Fruit fly (Drosophila melanogaster): Measurements from ENCODE around the gene CG18557.

Gene CG18557

DNA sequence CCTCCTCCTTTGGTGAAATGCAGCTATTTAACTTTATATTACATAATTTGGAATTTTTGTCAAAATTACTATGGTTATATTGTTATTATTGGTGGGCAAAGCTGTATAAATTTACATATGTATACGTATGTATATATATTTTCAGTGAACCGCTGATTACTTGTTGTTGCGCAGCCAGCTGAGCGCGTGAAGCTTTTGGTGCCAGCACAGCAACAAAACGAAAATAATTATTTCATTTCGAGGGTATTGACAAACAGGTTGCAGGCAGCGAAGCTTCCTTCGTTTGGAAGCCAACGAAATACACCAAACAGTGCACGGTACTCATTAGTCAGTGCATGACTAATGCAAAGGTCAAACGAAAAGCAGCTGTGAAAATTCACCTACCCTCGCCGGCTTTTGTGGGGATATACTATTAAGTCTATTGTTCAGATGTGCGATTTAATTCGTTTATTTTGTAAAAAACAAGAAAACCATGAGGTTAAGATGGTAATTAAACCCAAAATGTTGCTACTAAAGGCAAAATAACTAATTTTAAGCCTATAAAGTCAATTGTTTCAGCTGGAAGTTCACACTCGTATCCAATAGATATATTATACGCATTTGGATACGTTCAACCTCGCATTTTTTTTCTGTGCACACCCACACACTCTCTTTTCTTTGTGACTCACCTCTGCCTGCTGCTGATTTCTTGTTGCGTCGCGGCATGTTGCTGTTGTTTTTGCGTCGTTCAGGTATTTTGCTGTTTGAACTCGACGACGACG lies 27.6 kb upstream of the CG18557 start (continued):
- TF ChIP-seq CG6808 (GFP tag; optimal IDR thresholded peaks at IDR 0.05) (peak; percentile 49), Met (GFP tag; optimal IDR thresholded peaks at IDR 0.05) (peak; percentile 53), CG8119 (GFP tag; IDR thresholded peaks at IDR 0.05) (peak; percentile 70; the same call in 2 of the 3 replicates), ss (GFP tag; optimal IDR thresholded peaks at IDR 0.05) (peak in 1 of 2 experiments; percentile 34), CG10631 (GFP tag; optimal IDR thresholded peaks at IDR 0.05) (peak; percentile 41), fd59A (GFP tag; optimal IDR thresholded peaks at IDR 0.05) (peak; percentile 38), esn (GFP tag; optimal IDR thresholded peaks at IDR 0.05) (peak; percentile 67), CG1621 (tag; optimal IDR thresholded peaks at IDR 0.05) (no peak), CG15336 (GFP tag; IDR thresholded peaks at IDR 0.05) (peak; percentile 55), fd85E (GFP tag; optimal IDR thresholded peaks at IDR 0.05) (no peak), CG7368 (GFP tag; optimal IDR thresholded peaks at IDR 0.05) (peak; percentile 33), achi (GFP tag; optimal IDR thresholded peaks at IDR 0.05) (peak; percentile 42), CG32006 (GFP tag; optimal IDR thresholded peaks at IDR 0.05) (peak; percentile 44), net (GFP tag; optimal IDR thresholded peaks at IDR 0.05) (peak; percentile 58), Sox15 (GFP tag; optimal IDR thresholded peaks at IDR 0.05) (no peak), Eip75B (GFP tag; optimal IDR thresholded peaks at IDR 0.05) (peak; percentile 55), Smox (GFP tag; optimal IDR thresholded peaks at IDR 0.05) (peak; percentile 36), CG6276 (GFP tag; optimal IDR thresholded peaks at IDR 0.05) (peak; percentile 12), CG6792 (GFP tag; optimal IDR thresholded peaks at IDR 0.05) (peak; percentile 44), CG16779 (tag; optimal IDR thresholded peaks at IDR 0.05) (no peak), salr (GFP tag; optimal IDR thresholded peaks at IDR 0.05) (peak in 1 of 2 experiments; percentile 31), Hr4 (GFP tag; optimal IDR thresholded peaks at IDR 0.05) (peak; percentile 69), Hr39 (GFP tag; optimal IDR thresholded peaks at IDR 0.05) (peak; percentile 50), CG3919 (GFP tag; optimal IDR thresholded peaks at IDR 0.05) (peak; percentile 50), acj6 (GFP tag; optimal IDR thresholded peaks at IDR 0.05) (peak; percentile 41), Hr38 (GFP tag; optimal IDR thresholded peaks at IDR 0.05) (no peak), fkh (GFP tag; optimal IDR thresholded peaks at IDR 0.05) (no peak), CG11294 (GFP tag; IDR thresholded peaks at IDR 0.05) (peak; percentile 47), CG9139 (GFP tag; optimal IDR thresholded peaks at IDR 0.05) (no peak), CG11902 (GFP tag; optimal IDR thresholded peaks at IDR 0.05) (no peak)

DNA sequence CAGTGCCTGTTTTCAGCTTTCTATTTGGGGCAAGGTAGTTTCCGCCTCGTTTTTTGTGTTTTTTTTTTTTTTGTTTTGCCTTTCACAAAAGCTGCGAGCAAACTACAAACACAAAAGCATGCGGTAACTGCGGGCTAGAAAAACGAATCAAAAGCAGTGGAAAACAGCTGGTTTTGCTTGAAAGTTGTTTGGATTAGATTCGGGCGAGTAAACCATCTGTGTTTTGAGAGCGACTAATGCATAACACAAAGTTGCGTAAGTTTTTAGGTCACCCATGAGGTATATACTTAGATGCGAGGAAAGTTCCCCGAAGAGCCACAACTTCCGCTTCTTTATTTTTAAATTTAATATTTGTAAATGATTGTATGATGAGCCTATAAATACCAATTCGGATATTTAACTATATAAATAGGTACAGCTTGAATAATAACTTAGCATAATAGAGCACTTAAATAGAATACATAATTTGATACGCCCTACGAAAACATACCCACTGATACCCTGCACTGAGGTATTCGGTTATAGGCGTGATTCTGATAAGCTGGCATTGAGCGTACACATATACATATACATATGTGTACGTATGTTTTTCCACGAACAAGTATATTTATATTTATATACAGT lies 26.9 kb upstream of the CG18557 start:
- TF ChIP-seq CG11902 (GFP tag; optimal IDR thresholded peaks at IDR 0.05), result no peak
- no peak for TF ChIP-seq CG10631 (GFP tag; optimal IDR thresholded peaks at IDR 0.05)
- no peak for TF ChIP-seq achi (GFP tag; optimal IDR thresholded peaks at IDR 0.05)
- TF ChIP-seq fkh (GFP tag; optimal IDR thresholded peaks at IDR 0.05), result peak; percentile 36
- no peak for TF ChIP-seq CG10669 (GFP tag; optimal IDR thresholded peaks at IDR 0.05)
- TF ChIP-seq CG6276 (GFP tag; optimal IDR thresholded peaks at IDR 0.05), result peak; percentile 19
- TF ChIP-seq Met (GFP tag; optimal IDR thresholded peaks at IDR 0.05), result no peak
- peak; percentile 4; the same call in 1 of the 3 replicates for TF ChIP-seq eg (GFP tag; IDR thresholded peaks at IDR 0.05)
- peak; percentile 27 for TF ChIP-seq svp (GFP tag)
- TF ChIP-seq CG1621 (tag; optimal IDR thresholded peaks at IDR 0.05), result no peak
- peak; percentile 33; the same call in 1 of the 3 replicates for TF ChIP-seq CG8119 (GFP tag; IDR thresholded peaks at IDR 0.05)
- TF ChIP-seq fd85E (GFP tag; optimal IDR thresholded peaks at IDR 0.05), result no peak
- no peak for TF ChIP-seq Eip75B (GFP tag; optimal IDR thresholded peaks at IDR 0.05)
- no peak for TF ChIP-seq CG6854 (GFP tag; optimal IDR thresholded peaks at IDR 0.05)
- no peak for TF ChIP-seq CG31627 (GFP tag; optimal IDR thresholded peaks at IDR 0.05)
- no peak for TF ChIP-seq Hr39 (GFP tag; optimal IDR thresholded peaks at IDR 0.05)
- TF ChIP-seq CG6808 (GFP tag; optimal IDR thresholded peaks at IDR 0.05), result no peak
